Worm (Caenorhabditis elegans): ENCODE data around the gene slc-25A18.2.

DNA sequence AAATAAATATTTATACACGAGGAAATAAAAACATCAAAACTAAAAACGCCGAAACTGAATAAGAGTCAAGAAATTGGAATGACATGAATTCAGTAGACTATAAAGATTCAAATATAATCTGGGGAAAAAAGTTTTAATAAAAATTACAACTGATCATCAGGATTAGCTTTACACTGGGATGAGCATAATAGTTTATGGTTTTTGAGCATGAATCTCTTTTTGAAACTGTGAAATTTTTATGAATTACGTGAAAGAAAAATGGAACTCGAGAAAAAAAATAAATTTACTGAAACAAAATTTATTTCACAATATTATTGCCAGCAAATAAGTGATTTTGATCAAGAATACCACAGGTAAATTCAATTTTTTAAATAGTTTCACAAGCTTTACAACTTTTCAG is 27.3 kb upstream of the slc-25A18.2 start, which contains the start of gene B0496.2:
- TF ChIP-seq hmg-20 (GFP tag; IDR thresholded peaks at IDR 0.05) = no peak
- no peak for TF ChIP-seq B0019.2 (GFP tag; conservative IDR thresholded peaks at IDR 0.05)
- TF ChIP-seq ceh-58 (GFP tag; IDR thresholded peaks at IDR 0.05) = no peak
- no peak for TF ChIP-seq ets-4 (GFP tag; optimal IDR thresholded peaks at IDR 0.05)
- no peak for TF ChIP-seq chd-7 (tag; optimal IDR thresholded peaks at IDR 0.05)
- no peak for TF ChIP-seq xnd-1 (tag; optimal IDR thresholded peaks at IDR 0.05)
- no peak for TF ChIP-seq dox-1 (GFP tag; IDR thresholded peaks at IDR 0.05)
- TF ChIP-seq pha-4 (tag; optimal IDR thresholded peaks at IDR 0.05) = no peak
- no peak for TF ChIP-seq lin-26 (GFP tag; IDR thresholded peaks at IDR 0.05)
- TF ChIP-seq zim-3 (tag; optimal IDR thresholded peaks at IDR 0.05) = no peak
- no peak for TF ChIP-seq hrde-1 (tag; optimal IDR thresholded peaks at IDR 0.05; ENCODE audit: borderline replicate concordance)

Data from whole organism, young adult.